Worm (Caenorhabditis elegans) whole organism, L3 larva: ENCODE measurements around the gene H38K22.7.

Source experiments
- ZK546.5 ChIP-seq: sonication (generic microtip); optimal IDR thresholded peaks from 2 replicates; lab custom pipeline; 2017; ENCODE audit warnings: missing biosample characterization, missing genetic modification characterization
- elt-1 ChIP-seq: fragments of 150-350 bp; optimal IDR thresholded peaks from 2 replicates; lab custom pipeline; 2014; ENCODE audit warnings: missing biosample characterization, missing genetic modification characterization
- eor-1 ChIP-seq, 2 experiments: fragments of 150-350 bp; optimal IDR thresholded peaks; 2 replicates each; lab custom pipeline; 2014 to 2018; ENCODE audit warnings: missing biosample characterization in 2 of 2, missing genetic modification characterization in 2 of 2
- nhr-237 ChIP-seq: fragments of 150-350 bp; optimal IDR thresholded peaks from 2 replicates; lab custom pipeline; 2014; ENCODE audit warnings: missing biosample characterization, missing genetic modification characterization
- snpc-4 ChIP-seq: fragments of 150-350 bp; optimal IDR thresholded peaks from 2 replicates; lab custom pipeline; 2014; ENCODE audit warnings: missing biosample characterization, missing genetic modification characterization
- zag-1 ChIP-seq: fragments of 150-350 bp; optimal IDR thresholded peaks from 2 replicates; lab custom pipeline; 2014; ENCODE audit warnings: missing biosample characterization, missing genetic modification characterization

- no peak for TF ChIP-seq elt-1 (tag; lab: Kevin White, UChicago)
- no peak for TF ChIP-seq eor-1 (tag; optimal IDR thresholded peaks at IDR 0.05; lab: Kevin White, UChicago)
- TF ChIP-seq snpc-4 (tag; lab: Kevin White, UChicago), result no peak
- TF ChIP-seq nhr-237, result no peak
- TF ChIP-seq ZK546.5, result no peak
- TF ChIP-seq zag-1 (tag; lab: Kevin White, UChicago), result no peak
Observed at ce11 chrIII:4291216-4291691, 30.2 kb upstream of the H38K22.7 start, which contains the start of gene mcm-5.
